Worm (Caenorhabditis elegans) whole organism, L1 larva: ENCODE results near the gene lea-1.
A peak's percentile ranks its signal among the peaks of the same experiment; 100 is the strongest.

Experiments
- C04F5.9 ChIP-seq: sonication (generic microtip); optimal IDR thresholded peaks from 2 replicates; lab custom pipeline; 2016; ENCODE audit warnings: missing genetic modification characterization, missing compliant biosample characterization
- C16A3.4 ChIP-seq: fragments of 150-350 bp; optimal IDR thresholded peaks from 2 replicates; lab custom pipeline; 2014; ENCODE audit warnings: missing biosample characterization, missing genetic modification characterization
- alr-1 ChIP-seq: fragments of 200-800 bp; sonication (Bioruptor generic); optimal IDR thresholded peaks from 2 replicates; lab custom pipeline; 2018; ENCODE audit warnings: borderline replicate concordance, mild to moderate bottlenecking, missing genetic modification characterization, missing compliant biosample characterization
- aly-2 ChIP-seq: fragments of 150-350 bp; optimal IDR thresholded peaks from 2 replicates; lab custom pipeline; 2014; ENCODE audit warnings: missing biosample characterization, missing genetic modification characterization
- ama-1 ChIP-seq: fragments of 150-350 bp; optimal IDR thresholded peaks from 2 replicates; lab custom pipeline; 2014
- blmp-1 ChIP-seq: fragments of 150-350 bp; optimal IDR thresholded peaks from 2 replicates; lab custom pipeline; 2014; ENCODE audit warnings: missing biosample characterization, missing genetic modification characterization
- ceh-63 ChIP-seq: fragments of 200-800 bp; sonication (Bioruptor generic); optimal IDR thresholded peaks from 2 replicates; lab custom pipeline; 2018; ENCODE audit warnings: mild to moderate bottlenecking, missing genetic modification characterization, missing compliant biosample characterization
- ceh-8 ChIP-seq: fragments of 200-800 bp; sonication (Bioruptor generic); optimal IDR thresholded peaks from 2 replicates; lab custom pipeline; 2018; ENCODE audit warnings: mild to moderate bottlenecking, missing genetic modification characterization, moderate library complexity, missing compliant biosample characterization
- ceh-82 ChIP-seq, 3 experiments: fragments of 150-350 bp in 1 of 3; sonication (generic microtip) in 2 of 3; optimal IDR thresholded peaks; 2 replicates each; lab custom pipeline; 2014 to 2017; ENCODE audit warnings: missing biosample characterization in 3 of 3, missing genetic modification characterization in 3 of 3
- ceh-88 ChIP-seq: fragments of 200-800 bp; sonication (Bioruptor generic); IDR thresholded peaks from 2 replicates; pipeline ENCODE4 v1.3.6; 2022; ENCODE audit warnings: missing genetic modification characterization, missing compliant biosample characterization
- ceh-90 ChIP-seq: sonication (generic microtip); optimal IDR thresholded peaks from 2 replicates; lab custom pipeline; 2016; ENCODE audit warnings: missing genetic modification characterization, missing compliant biosample characterization
- dpl-1 ChIP-seq, 3 experiments: fragments of 150-350 bp in 2 of 3; sonication (generic microtip) in 1 of 3; optimal IDR thresholded peaks; 2 replicates each; lab custom pipeline; 2014 to 2017; ENCODE audit warnings: missing biosample characterization in 3 of 3, missing genetic modification characterization in 3 of 3, missing genetic modification reagents in 3 of 3
- efl-1 ChIP-seq, 4 experiments: fragments of 150-350 bp; optimal IDR thresholded peaks in 3 of 4; peaks in 1 of 4; 1 replicate in 1 of 4; 2 replicates in 3 of 4; lab custom pipeline; 2014; ENCODE audit warnings: missing biosample characterization in 2 of 4, missing genetic modification characterization in 2 of 4, missing genetic modification reagents in 2 of 4
- efl-3 ChIP-seq: fragments of 200-800 bp; sonication (Bioruptor generic); optimal IDR thresholded peaks from 2 replicates; lab custom pipeline; 2018; ENCODE audit warnings: mild to moderate bottlenecking, missing genetic modification characterization, missing compliant biosample characterization
- egl-13 ChIP-seq: sonication (generic microtip); optimal IDR thresholded peaks from 2 replicates; lab custom pipeline; 2016; ENCODE audit warnings: missing genotype, missing genetic modification reagents, missing genetic modification characterization, missing compliant biosample characterization
- elt-2 ChIP-seq: sonication (generic microtip); optimal IDR thresholded peaks from 2 replicates; lab custom pipeline; 2016; ENCODE audit warnings: missing genetic modification characterization, mild to moderate bottlenecking, inconsistent platforms, missing compliant biosample characterization, missing genetic modification reagents
- fkh-10 ChIP-seq: sonication (generic microtip); optimal IDR thresholded peaks from 2 replicates; lab custom pipeline; 2017; ENCODE audit warnings: missing biosample characterization, missing genetic modification reagents, missing genetic modification characterization
- fkh-4 ChIP-seq: sonication (generic microtip); optimal IDR thresholded peaks from 2 replicates; lab custom pipeline; 2016; ENCODE audit warnings: missing compliant biosample characterization, missing genetic modification characterization, borderline replicate concordance
- fkh-8 ChIP-seq: sonication (generic microtip); optimal IDR thresholded peaks from 2 replicates; lab custom pipeline; 2016; ENCODE audit warnings: mild to moderate bottlenecking, missing genetic modification characterization, missing compliant biosample characterization
- fos-1 ChIP-seq: fragments of 150-350 bp; optimal IDR thresholded peaks from 2 replicates; lab custom pipeline; 2014; ENCODE audit warnings: missing biosample characterization, missing genetic modification characterization
- hlh-4 ChIP-seq: sonication (generic microtip); optimal IDR thresholded peaks from 2 replicates; lab custom pipeline; 2016; ENCODE audit warnings: mild to moderate bottlenecking, missing genetic modification characterization, missing compliant biosample characterization
- irx-1 ChIP-seq: sonication (generic microtip); optimal IDR thresholded peaks from 2 replicates; lab custom pipeline; 2016; ENCODE audit warnings: missing genetic modification characterization, missing compliant biosample characterization
- lin-14 ChIP-seq: fragments of 200-800 bp; sonication (Bioruptor generic); optimal IDR thresholded peaks from 2 replicates; lab custom pipeline; 2018; ENCODE audit warnings: mild to moderate bottlenecking, missing genetic modification characterization, moderate library complexity, missing compliant biosample characterization
- lin-39 ChIP-seq: fragments of 150-350 bp; optimal IDR thresholded peaks from 2 replicates; lab custom pipeline; 2014; ENCODE audit warnings: missing biosample characterization, missing genetic modification reagents, missing genetic modification characterization
- lsy-2 ChIP-seq, 2 experiments: fragments of 150-350 bp; optimal IDR thresholded peaks; 2 replicates each; lab custom pipeline; 2014; ENCODE audit warnings: missing biosample characterization in 2 of 2, missing genetic modification characterization in 2 of 2
- mab-9 ChIP-seq: fragments of 200-800 bp; sonication (Bioruptor generic); IDR thresholded peaks from 2 replicates; pipeline ENCODE4 v1.3.6; 2022; ENCODE audit warnings: missing genetic modification reagents, missing genetic modification characterization, missing compliant biosample characterization
- mef-2 ChIP-seq: fragments of 150-350 bp; optimal IDR thresholded peaks from 2 replicates; lab custom pipeline; 2014; ENCODE audit warnings: missing biosample characterization, missing genetic modification characterization
- nhr-11 ChIP-seq: fragments of 150-350 bp; optimal IDR thresholded peaks from 2 replicates; lab custom pipeline; 2014; ENCODE audit warnings: missing biosample characterization, missing genetic modification characterization
- nhr-12 ChIP-seq: sonication (generic microtip); optimal IDR thresholded peaks from 2 replicates; lab custom pipeline; 2017; ENCODE audit warnings: missing biosample characterization, missing genetic modification characterization
- nhr-19 ChIP-seq: fragments of 200-800 bp; sonication (Bioruptor generic); conservative IDR thresholded peaks from 2 replicates; pipeline ENCODE4 v1.3.6; 2022; ENCODE audit warnings: missing genetic modification characterization, missing compliant biosample characterization
- nhr-20 ChIP-seq: sonication (generic microtip); optimal IDR thresholded peaks from 2 replicates; lab custom pipeline; 2016; ENCODE audit warnings: mild to moderate bottlenecking, missing genetic modification characterization, missing compliant biosample characterization
- nhr-237 ChIP-seq: fragments of 150-350 bp; optimal IDR thresholded peaks from 2 replicates; lab custom pipeline; 2014; ENCODE audit warnings: missing biosample characterization, missing genetic modification characterization
- nhr-28 ChIP-seq: fragments of 150-350 bp; optimal IDR thresholded peaks from 2 replicates; lab custom pipeline; 2014; ENCODE audit warnings: missing biosample characterization, missing genetic modification characterization
- nhr-76 ChIP-seq: sonication (generic microtip); optimal IDR thresholded peaks from 2 replicates; lab custom pipeline; 2017; ENCODE audit warnings: missing biosample characterization, missing genetic modification characterization
- nhr-84 ChIP-seq: sonication (generic microtip); optimal IDR thresholded peaks from 2 replicates; lab custom pipeline; 2017; ENCODE audit warnings: missing biosample characterization, missing genetic modification characterization
- nhr-85 ChIP-seq: sonication (generic microtip); peaks from one replicate; lab custom pipeline; 2016; ENCODE audit warnings: missing genetic modification characterization, inconsistent platforms, missing compliant biosample characterization
- nhr-90 ChIP-seq: sonication (generic microtip); optimal IDR thresholded peaks from 2 replicates; lab custom pipeline; 2016; ENCODE audit warnings: mild to moderate bottlenecking, missing genetic modification characterization, missing compliant biosample characterization; ENCODE audit not compliant: poor library complexity
- pag-3 ChIP-seq: sonication (generic microtip); optimal IDR thresholded peaks from 2 replicates; lab custom pipeline; 2017; ENCODE audit warnings: missing genetic modification characterization, mild to moderate bottlenecking, missing compliant biosample characterization, antibody characterized with exemption, borderline replicate concordance; ENCODE audit not compliant: insufficient read depth
- pqm-1 ChIP-seq: sonication (generic microtip); optimal IDR thresholded peaks from 3 replicates; lab custom pipeline; 2017; ENCODE audit warnings: missing biosample characterization, missing genetic modification characterization
- snu-23 ChIP-seq: sonication (generic microtip); optimal IDR thresholded peaks from 2 replicates; lab custom pipeline; 2016; ENCODE audit warnings: missing genetic modification characterization, missing compliant biosample characterization
- sox-4 ChIP-seq: sonication (generic microtip); optimal IDR thresholded peaks from 2 replicates; lab custom pipeline; 2016; ENCODE audit warnings: missing genetic modification characterization, missing compliant biosample characterization
- sup-37 ChIP-seq: fragments of 200-800 bp; sonication (Bioruptor generic); optimal IDR thresholded peaks from 2 replicates; lab custom pipeline; 2018; ENCODE audit warnings: mild to moderate bottlenecking, missing genetic modification characterization, missing compliant biosample characterization
- swsn-7 ChIP-seq: sonication (generic microtip); optimal IDR thresholded peaks from 2 replicates; lab custom pipeline; 2016; ENCODE audit warnings: missing genetic modification characterization, missing compliant biosample characterization
- tlp-1 ChIP-seq: fragments of 150-350 bp; optimal IDR thresholded peaks from 2 replicates; lab custom pipeline; 2014; ENCODE audit warnings: missing biosample characterization, missing genetic modification characterization
- unc-130 ChIP-seq: fragments of 150-350 bp; optimal IDR thresholded peaks from 2 replicates; lab custom pipeline; 2017; ENCODE audit warnings: missing biosample characterization, missing genetic modification characterization, inconsistent platforms
- unc-86 ChIP-seq: sonication (generic microtip); optimal IDR thresholded peaks from 2 replicates; lab custom pipeline; 2016; ENCODE audit warnings: missing genetic modification characterization, missing compliant biosample characterization
- unc-98 ChIP-seq: fragments of 200-800 bp; sonication (Bioruptor generic); IDR thresholded peaks from 2 replicates; pipeline ENCODE4 v1.3.6; 2022; ENCODE audit warnings: missing genetic modification characterization, missing compliant biosample characterization
- ztf-11 ChIP-seq, 2 experiments: sonication (generic microtip); optimal IDR thresholded peaks; 2 replicates each; lab custom pipeline; 2016 to 2017; ENCODE audit warnings: missing genetic modification characterization in 2 of 2, missing biosample characterization in 1 of 2, missing compliant biosample characterization in 1 of 2
- ztf-4 ChIP-seq: fragments of 150-350 bp; optimal IDR thresholded peaks from 2 replicates; lab custom pipeline; 2014; ENCODE audit warnings: missing biosample characterization, missing genetic modification characterization

Gene lea-1

DNA sequence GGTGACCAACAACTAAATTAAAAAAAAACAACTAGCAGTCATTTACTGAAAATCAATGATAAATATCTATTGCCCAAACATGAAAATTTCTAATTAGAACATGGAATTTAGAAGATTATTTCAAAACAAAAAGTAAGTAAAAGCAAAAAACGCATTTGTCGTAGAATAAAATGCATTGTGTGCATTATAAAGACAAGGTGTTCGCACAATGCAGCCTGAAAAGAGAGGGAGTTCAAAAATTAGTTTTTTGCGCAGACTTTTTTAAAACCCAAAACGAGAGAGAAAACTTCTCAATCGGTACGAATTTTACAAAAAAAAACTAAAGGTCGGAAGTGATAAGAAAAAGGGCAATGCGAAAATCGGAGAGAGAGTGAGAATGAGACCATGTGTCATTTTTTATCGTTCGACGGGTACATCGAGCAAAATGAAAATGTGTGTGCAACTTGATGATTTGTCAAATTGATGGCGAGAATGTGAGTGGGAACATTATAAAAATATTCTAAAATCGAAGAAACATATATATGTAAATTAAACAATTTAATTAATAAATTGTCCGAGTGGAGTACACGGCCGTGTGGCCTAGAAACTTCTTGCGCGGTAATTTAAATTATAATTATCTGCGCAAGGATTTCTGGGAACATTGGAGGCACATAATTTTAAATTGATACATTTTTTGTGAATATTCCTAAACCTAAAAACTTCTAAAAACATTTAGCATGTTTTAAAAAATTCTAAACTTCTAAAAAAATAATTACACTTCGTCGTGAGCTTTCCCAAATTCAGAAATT is 19.9 kb downstream of the lea-1 start (continued):
- TF ChIP-seq ztf-11 (tag; optimal IDR thresholded peaks at IDR 0.05; lab: Kevin White, UChicago) (no peak), nhr-28 (tag; lab: Kevin White, UChicago) (no peak), ztf-4 (tag; lab: Kevin White, UChicago) (no peak), hlh-4 (tag; lab: Kevin White, UChicago) (no peak), nhr-20 (tag; lab: Kevin White, UChicago) (peak; percentile 55), aly-2 (tag; lab: Kevin White, UChicago) (no peak), blmp-1 (tag; lab: Kevin White, UChicago) (peak; percentile 29), C04F5.9 (tag; lab: Kevin White, UChicago) (no peak), efl-3 (no peak), C16A3.4 (tag; lab: Kevin White, UChicago) (peak; percentile 36), alr-1 (no peak), nhr-84 (tag; lab: Kevin White, UChicago) (no peak), lin-39 (tag; lab: Kevin White, UChicago) (peak; percentile 5), nhr-237 (tag; lab: Kevin White, UChicago) (no peak), nhr-90 (peak; percentile 58), pag-3 (tag; lab: Kevin White, UChicago) (no peak), ceh-63 (GFP tag; lab: Kevin White, UChicago) (no peak), nhr-12 (tag; lab: Kevin White, UChicago) (no peak), egl-13 (tag; lab: Kevin White, UChicago) (no peak), ceh-90 (tag; lab: Kevin White, UChicago) (peak; percentile 60), fos-1 (tag; lab: Kevin White, UChicago) (no peak), snu-23 (GFP tag; lab: Kevin White, UChicago) (peak; percentile 70), mab-9 (GFP tag; lab: Robert Waterston, UW) (no peak), unc-86 (no peak), sup-37 (GFP tag; lab: Kevin White, UChicago) (no peak), swsn-7 (peak; percentile 25), irx-1 (tag; lab: Kevin White, UChicago) (no peak), nhr-11 (tag; lab: Kevin White, UChicago) (no peak), dpl-1 (GFP tag; optimal IDR thresholded peaks at IDR 0.05; lab: Kevin White, UChicago) (peak; percentile 91 to 95 (median 93)), ceh-88 (no peak), nhr-19 (GFP tag; lab: Robert Waterston, UW) (peak; percentile 54), ama-1 (lab: Kevin White, UChicago) (no peak), mef-2 (tag; lab: Kevin White, UChicago) (no peak), fkh-10 (GFP tag; lab: Kevin White, UChicago) (no peak), sox-4 (tag; lab: Kevin White, UChicago) (no peak), unc-98 (no peak), unc-130 (tag; lab: Kevin White, UChicago) (no peak), pqm-1 (tag; lab: Kevin White, UChicago) (no peak)

DNA sequence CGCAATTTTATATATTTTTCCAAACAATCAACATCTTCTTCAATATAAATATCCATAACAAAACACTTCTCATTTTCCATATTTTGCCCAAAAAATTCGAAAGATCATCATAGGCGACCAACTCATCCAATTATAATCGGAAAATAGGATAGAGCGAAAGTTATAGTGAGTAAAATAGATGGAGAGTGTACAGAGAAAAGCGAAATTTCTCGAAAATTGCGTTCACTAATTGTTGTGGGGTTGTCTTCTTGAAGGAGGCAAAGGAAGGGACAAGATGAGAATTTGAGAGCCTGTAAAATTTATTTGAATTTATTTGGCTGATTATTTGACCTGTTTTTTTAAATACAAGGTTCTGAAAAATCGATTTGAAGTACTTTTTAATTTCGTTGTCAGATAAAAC is 23.9 kb downstream of the lea-1 start:
- TF ChIP-seq tlp-1 (no peak), nhr-76 (no peak), fkh-4 (tag; lab: Kevin White, UChicago) (no peak), nhr-11 (tag; lab: Kevin White, UChicago) (no peak), fkh-10 (GFP tag; lab: Kevin White, UChicago) (no peak), irx-1 (tag; lab: Kevin White, UChicago) (no peak), nhr-85 (tag; lab: Kevin White, UChicago) (peak; percentile 61), elt-2 (tag; lab: Kevin White, UChicago) (no peak), efl-1 (optimal IDR thresholded peaks at IDR 0.05; lab: Kevin White, UChicago) (no peak), efl-1 (GFP tag; optimal IDR thresholded peaks at IDR 0.05 in 1 of 2; lab: Kevin White, UChicago) (peak in 1 of 2 experiments; percentile 89), swsn-7 (peak; percentile 15), blmp-1 (tag; lab: Kevin White, UChicago) (peak; percentile 96), ceh-8 (GFP tag; lab: Kevin White, UChicago) (peak; percentile 31), lin-14 (GFP tag; lab: Kevin White, UChicago) (peak; percentile 52), lsy-2 (tag; optimal IDR thresholded peaks at IDR 0.05; lab: Kevin White, UChicago) (peak in 1 of 2 experiments; percentile 25), fkh-8 (tag; lab: Kevin White, UChicago) (no peak), ceh-82 (tag; optimal IDR thresholded peaks at IDR 0.05; lab: Kevin White, UChicago) (no peak)
- TF ChIP-seq, all 84 proteins: peak for 7
